Worm (Caenorhabditis elegans) whole organism, L1 larva: ENCODE data around the gene srx-2.

Experiments used
- aly-2 ChIP-seq: fragments of 150-350 bp; optimal IDR thresholded peaks from 2 replicates; lab custom pipeline; 2014; ENCODE audit warnings: missing biosample characterization, missing genetic modification characterization
- ceh-88 ChIP-seq: fragments of 200-800 bp; sonication (Bioruptor generic); IDR thresholded peaks from 2 replicates; pipeline ENCODE4 v1.3.6; 2022; ENCODE audit warnings: missing genetic modification characterization, missing compliant biosample characterization
- dpl-1 ChIP-seq, 3 experiments: fragments of 150-350 bp in 2 of 3; sonication (generic microtip) in 1 of 3; optimal IDR thresholded peaks; 2 replicates each; lab custom pipeline; 2014 to 2017; ENCODE audit warnings: missing biosample characterization in 3 of 3, missing genetic modification characterization in 3 of 3, missing genetic modification reagents in 3 of 3
- dsc-1 ChIP-seq: sonication (generic microtip); optimal IDR thresholded peaks from 2 replicates; lab custom pipeline; 2016; ENCODE audit warnings: mild to moderate bottlenecking, missing genetic modification characterization, missing compliant biosample characterization
- fkh-10 ChIP-seq: sonication (generic microtip); optimal IDR thresholded peaks from 2 replicates; lab custom pipeline; 2017; ENCODE audit warnings: missing biosample characterization, missing genetic modification reagents, missing genetic modification characterization
- fkh-4 ChIP-seq: sonication (generic microtip); optimal IDR thresholded peaks from 2 replicates; lab custom pipeline; 2016; ENCODE audit warnings: missing compliant biosample characterization, missing genetic modification characterization, borderline replicate concordance
- fkh-8 ChIP-seq: sonication (generic microtip); optimal IDR thresholded peaks from 2 replicates; lab custom pipeline; 2016; ENCODE audit warnings: mild to moderate bottlenecking, missing genetic modification characterization, missing compliant biosample characterization
- jun-1 ChIP-seq: fragments of 150-350 bp; optimal IDR thresholded peaks from 2 replicates; lab custom pipeline; 2014; ENCODE audit warnings: missing biosample characterization, missing genetic modification reagents, missing genetic modification characterization
- lin-35 ChIP-seq, 2 experiments: fragments of 150-350 bp; optimal IDR thresholded peaks; 2 replicates each; lab custom pipeline; 2014; ENCODE audit warnings: missing biosample characterization in 2 of 2, missing genetic modification characterization in 2 of 2, missing genetic modification reagents in 2 of 2
- lir-3 ChIP-seq: sonication (generic microtip); optimal IDR thresholded peaks from 2 replicates; lab custom pipeline; 2016; ENCODE audit warnings: mild to moderate bottlenecking, missing genetic modification characterization, moderate library complexity, missing compliant biosample characterization; ENCODE audit not compliant: poor library complexity
- lsy-2 ChIP-seq, 2 experiments: fragments of 150-350 bp; optimal IDR thresholded peaks; 2 replicates each; lab custom pipeline; 2014; ENCODE audit warnings: missing biosample characterization in 2 of 2, missing genetic modification characterization in 2 of 2
- mep-1 ChIP-seq: fragments of 150-350 bp; optimal IDR thresholded peaks from 2 replicates; lab custom pipeline; 2014; ENCODE audit warnings: missing biosample characterization, missing genetic modification characterization
- nhr-20 ChIP-seq: sonication (generic microtip); optimal IDR thresholded peaks from 2 replicates; lab custom pipeline; 2016; ENCODE audit warnings: mild to moderate bottlenecking, missing genetic modification characterization, missing compliant biosample characterization
- rnt-1 ChIP-seq: sonication (generic microtip); optimal IDR thresholded peaks from 2 replicates; lab custom pipeline; 2016; ENCODE audit warnings: mild to moderate bottlenecking, missing genetic modification characterization, moderate library complexity, missing compliant biosample characterization
- skn-1 ChIP-seq: fragments of 150-350 bp; optimal IDR thresholded peaks from 2 replicates; lab custom pipeline; 2014; ENCODE audit warnings: missing biosample characterization, missing genetic modification characterization
- swsn-7 ChIP-seq: sonication (generic microtip); optimal IDR thresholded peaks from 2 replicates; lab custom pipeline; 2016; ENCODE audit warnings: missing genetic modification characterization, missing compliant biosample characterization
- unc-86 ChIP-seq: sonication (generic microtip); optimal IDR thresholded peaks from 2 replicates; lab custom pipeline; 2016; ENCODE audit warnings: missing genetic modification characterization, missing compliant biosample characterization
- vab-15 ChIP-seq: sonication (generic microtip); optimal IDR thresholded peaks from 2 replicates; lab custom pipeline; 2017; ENCODE audit warnings: missing genotype, mild to moderate bottlenecking, missing genetic modification characterization, missing compliant biosample characterization
- ztf-4 ChIP-seq: fragments of 150-350 bp; optimal IDR thresholded peaks from 2 replicates; lab custom pipeline; 2014; ENCODE audit warnings: missing biosample characterization, missing genetic modification characterization

The srx-2 gene

ce11 chrV:9056253-9056652, 47.0 kb downstream of the srx-2 start, which contains the start of gene C25E10.10:
Gene C25E10.10 (minus strand): TSS chrV:9056353.
- TF ChIP-seq nhr-20 (tag; lab: Kevin White, UChicago): no peak
- TF ChIP-seq skn-1: no peak
- TF ChIP-seq swsn-7: no peak
- TF ChIP-seq aly-2: no peak
- TF ChIP-seq unc-86 (tag; lab: Kevin White, UChicago): no peak
- no peak for TF ChIP-seq ceh-88 (GFP tag; lab: Robert Waterston, UW)
- no peak for TF ChIP-seq fkh-10
- TF ChIP-seq rnt-1 (tag; lab: Kevin White, UChicago): no peak
- no peak for TF ChIP-seq lin-35 (GFP tag; optimal IDR thresholded peaks at IDR 0.05; lab: Kevin White, UChicago)
- no peak for TF ChIP-seq jun-1 (tag; lab: Kevin White, UChicago)
- no peak for TF ChIP-seq vab-15 (tag; lab: Kevin White, UChicago)
- TF ChIP-seq ztf-4: no peak
- no peak for TF ChIP-seq fkh-8
- TF ChIP-seq fkh-4 (tag; lab: Kevin White, UChicago): no peak
- TF ChIP-seq mep-1 (tag; lab: Kevin White, UChicago): no peak
- no peak for TF ChIP-seq dpl-1 (GFP tag; optimal IDR thresholded peaks at IDR 0.05; lab: Kevin White, UChicago)
- TF ChIP-seq dsc-1 (tag; lab: Kevin White, UChicago): no peak

- TF ChIP-seq lir-3 (tag; lab: Kevin White, UChicago): no peak
These were observed 49.4 kb downstream of the srx-2 start, which contains the start of gene C25E10.11 for ce11 chrV:9058627-9059026. Gene C25E10.11 (minus strand): TSS chrV:9058727.

ce11 chrV:9059468-9059867, 50.2 kb downstream of the srx-2 start, which contains the start of the genes C25E10.16 and C25E10.13:
Gene C25E10.16 (minus strand): TSS chrV:9059568.
Gene C25E10.13 (plus strand): TSS chrV:9059723.
- peak; percentile 26 for TF ChIP-seq fkh-8
- no peak for TF ChIP-seq lsy-2 (tag; optimal IDR thresholded peaks at IDR 0.05; lab: Kevin White, UChicago)
